Fruit fly (Drosophila melanogaster): ENCODE data around the gene CG11380.

The CG11380 gene

dm6 chrX:1233989-1234388 is 42.9 kb downstream of the CG11380 start:
- TF ChIP-seq Med (GFP tag), result peak; percentile 56
- TF ChIP-seq Bgb (GFP tag; IDR thresholded peaks at IDR 0.05; ENCODE audit: partially characterized antibody), result no peak
- peak; percentile 71; the same call in 1 of the 2 replicates for TF ChIP-seq Adf1 (GFP tag; IDR thresholded peaks at IDR 0.05)
- peak; percentile 77 to 86 for TF ChIP-seq Trl (optimal IDR thresholded peaks at IDR 0.05)
- TF ChIP-seq Trl (GFP tag; optimal IDR thresholded peaks at IDR 0.05), result no peak
- TF ChIP-seq CG3163 (GFP tag; optimal IDR thresholded peaks at IDR 0.05), result peak; percentile 77
- peak; percentile 4 for TF ChIP-seq CG8478 (optimal IDR thresholded peaks at IDR 0.05)
- TF ChIP-seq CG34422 (GFP tag; IDR thresholded peaks at IDR 0.05), result 0 out of 3 replicates have a peak, but pooled peaks have one; percentile 35
- TF ChIP-seq CG16779 (GFP tag; IDR thresholded peaks at IDR 0.05), result no peak
- TF ChIP-seq zf30C (GFP tag; optimal IDR thresholded peaks at IDR 0.05), result peak; percentile 85
- TF ChIP-seq yki (optimal IDR thresholded peaks at IDR 0.05), result peak; percentile 61
- TF ChIP-seq CG4360 (GFP tag; IDR thresholded peaks at IDR 0.05), result peak; percentile 98
- TF ChIP-seq Scr (GFP tag; IDR thresholded peaks at IDR 0.05; ENCODE audit: partially characterized antibody), result 0 out of 2 replicates have a peak, but pooled peaks have one; percentile 8
- 0 out of 3 replicates have a peak, but pooled peaks have one; percentile 11 for TF ChIP-seq Opbp (GFP tag; IDR thresholded peaks at IDR 0.05; ENCODE audit: partially characterized antibody)
- peak; percentile 90 for TF ChIP-seq cg (GFP tag; optimal IDR thresholded peaks at IDR 0.05)
- no peak for TF ChIP-seq Fer2 (tag; optimal IDR thresholded peaks at IDR 0.05)
- TF ChIP-seq pfk (GFP tag; optimal IDR thresholded peaks at IDR 0.05), result peak; percentile 85
- peak; percentile 45 for TF ChIP-seq scrt (GFP tag; optimal IDR thresholded peaks at IDR 0.05)
- TF ChIP-seq CG6689 (GFP tag; IDR thresholded peaks at IDR 0.05), result peak; percentile 61
- TF ChIP-seq fru (optimal IDR thresholded peaks at IDR 0.05), result no peak
- no peak for TF ChIP-seq hbn (GFP tag; IDR thresholded peaks at IDR 0.05; ENCODE audit: partially characterized antibody)
- 0 out of 2 replicates have a peak, but pooled peaks have one; percentile 22 for TF ChIP-seq crol (GFP tag; IDR thresholded peaks at IDR 0.05)
- peak; percentile 58 for TF ChIP-seq chn (GFP tag; optimal IDR thresholded peaks at IDR 0.05)
- TF ChIP-seq pros (GFP tag; optimal IDR thresholded peaks at IDR 0.05), result peak; percentile 79
- TF ChIP-seq CG4854 (GFP tag; optimal IDR thresholded peaks at IDR 0.05), result no peak

DNA sequence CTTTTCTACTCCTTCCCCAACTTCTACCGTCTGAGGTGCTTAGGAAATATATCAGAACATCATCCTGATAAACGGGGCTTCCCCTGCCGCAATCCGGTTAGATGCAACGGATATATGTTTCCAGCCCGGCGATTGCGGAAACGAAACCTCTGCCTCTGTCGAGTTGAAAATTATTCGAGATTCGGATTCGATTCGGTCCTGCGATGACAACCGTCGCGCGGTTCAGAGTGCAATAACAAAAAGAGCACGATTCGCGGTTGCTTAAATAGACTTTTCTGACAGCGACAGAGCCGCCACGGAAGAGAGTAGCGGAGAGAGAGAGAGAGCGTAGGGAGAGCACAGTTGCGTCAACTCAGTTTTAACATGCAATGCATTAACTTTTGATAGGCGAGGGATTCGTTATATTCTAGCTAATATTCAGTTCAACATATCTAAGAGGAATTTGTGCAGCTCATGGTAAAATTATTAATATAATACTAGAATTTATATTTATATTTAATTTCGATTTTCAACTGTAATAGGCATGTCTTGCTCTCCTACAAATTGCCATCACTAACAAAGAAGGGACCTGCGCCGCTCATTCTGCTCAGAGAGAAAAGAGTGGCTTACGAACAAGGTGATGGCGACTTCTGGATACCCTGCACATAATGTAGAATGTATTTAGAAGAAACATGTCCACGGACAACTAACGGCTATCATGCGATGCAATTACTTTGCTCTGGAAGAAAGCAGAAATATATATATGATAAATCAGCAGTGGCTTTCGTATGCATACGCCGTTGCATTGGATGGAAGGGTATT is 43.9 kb downstream of the CG11380 start:
- TF ChIP-seq inv (GFP tag; IDR thresholded peaks at IDR 0.05; ENCODE audit: partially characterized antibody), result no peak
- TF ChIP-seq CG14860 (GFP tag; IDR thresholded peaks at IDR 0.05; ENCODE audit: partially characterized antibody), result no peak
- peak; percentile 51 for TF ChIP-seq Gsc (GFP tag; IDR thresholded peaks at IDR 0.05)
- TF ChIP-seq Jarid2 (GFP tag; optimal IDR thresholded peaks at IDR 0.05), result peak; percentile 46
- peak; percentile 76; the same call in 2 of the 3 replicates for TF ChIP-seq CG11695 (GFP tag; IDR thresholded peaks at IDR 0.05)
- TF ChIP-seq Poxn (GFP tag; IDR thresholded peaks at IDR 0.05), result no peak
- TF ChIP-seq CG9797 (GFP tag; optimal IDR thresholded peaks at IDR 0.05), result no peak
- TF ChIP-seq usp (GFP tag; optimal IDR thresholded peaks at IDR 0.05), result no peak
- TF ChIP-seq Dip2 (GFP tag; IDR thresholded peaks at IDR 0.05), result no peak
- TF ChIP-seq ase (GFP tag; IDR thresholded peaks at IDR 0.05), result peak; percentile 82
- no peak for TF ChIP-seq p53 (GFP tag; optimal IDR thresholded peaks at IDR 0.05)
- TF ChIP-seq Sox102F (GFP tag; optimal IDR thresholded peaks at IDR 0.05), result peak; percentile 84
- TF ChIP-seq peb (GFP tag; IDR thresholded peaks at IDR 0.05), result peak; percentile 73
- peak; percentile 52 for TF ChIP-seq CG5180 (GFP tag; optimal IDR thresholded peaks at IDR 0.05)
- peak; percentile 76; the same call in 1 of the 2 replicates for TF ChIP-seq CG32767 (GFP tag; IDR thresholded peaks at IDR 0.05)
- TF ChIP-seq gro (GFP tag; optimal IDR thresholded peaks at IDR 0.05), result peak; percentile 48
- peak; percentile 82 for TF ChIP-seq lilli (GFP tag; optimal IDR thresholded peaks at IDR 0.05)
- TF ChIP-seq Hr78 (GFP tag; optimal IDR thresholded peaks at IDR 0.05), result peak in 1 of 2 experiments; percentile 24
- peak; percentile 83 for TF ChIP-seq CG2120 (GFP tag; optimal IDR thresholded peaks at IDR 0.05)
- TF ChIP-seq CG17829 (tag; optimal IDR thresholded peaks at IDR 0.05), result peak; percentile 89
- TF ChIP-seq CG3065 (GFP tag; optimal IDR thresholded peaks at IDR 0.05), result peak; percentile 31
- TF ChIP-seq CG17359 (tag; optimal IDR thresholded peaks at IDR 0.05), result peak; percentile 81
- peak; percentile 11; the same call in 1 of the 2 replicates for TF ChIP-seq Adf1 (GFP tag; IDR thresholded peaks at IDR 0.05)
- peak; percentile 85 for TF ChIP-seq Oli (tag; optimal IDR thresholded peaks at IDR 0.05)
- TF ChIP-seq Nf-YB (GFP tag; optimal IDR thresholded peaks at IDR 0.05), result peak; percentile 58
- TF ChIP-seq Fer3 (tag; optimal IDR thresholded peaks at IDR 0.05), result peak; percentile 71
